ENCODE assay signal across 1 worm cellular context in genomic region chrV:12465399-12465798, ce11.
TF ChIP-seq lines count a peak whose summit lies in the region.

No protein-coding gene starts in this region.

TF ChIP-seq in whole organism, L1 larva, 84 proteins besides CTCF, POLR2A, EP300 and RAD21 (continued from another document):
- TF ChIP-seq irx-1 (tag; optimal IDR thresholded peaks at IDR 0.05; lab: Kevin White, UChicago) (peak; percentile 88), nhr-84 (tag; optimal IDR thresholded peaks at IDR 0.05; lab: Kevin White, UChicago) (no peak), hlh-17 (GFP tag; optimal IDR thresholded peaks at IDR 0.05; lab: Kevin White, UChicago; ENCODE audit: borderline replicate concordance) (no peak), nhr-237 (tag; optimal IDR thresholded peaks at IDR 0.05; lab: Kevin White, UChicago) (peak; percentile 35), lsy-2 (tag; optimal IDR thresholded peaks at IDR 0.05; lab: Kevin White, UChicago) (peak; percentile 75 to 83), isw-1 (GFP tag; IDR thresholded peaks at IDR 0.05; lab: Robert Waterston, UW) (peak; percentile 72), fkh-8 (tag; optimal IDR thresholded peaks at IDR 0.05; lab: Kevin White, UChicago) (peak; percentile 95), sup-37 (GFP tag; optimal IDR thresholded peaks at IDR 0.05; lab: Kevin White, UChicago) (peak; percentile 16), unc-98 (GFP tag; IDR thresholded peaks at IDR 0.05; lab: Robert Waterston, UW) (no peak), fkh-10 (GFP tag; optimal IDR thresholded peaks at IDR 0.05; lab: Kevin White, UChicago) (peak; percentile 96), lin-14 (GFP tag; optimal IDR thresholded peaks at IDR 0.05; lab: Kevin White, UChicago) (peak; percentile 99), ceh-82 (tag; optimal IDR thresholded peaks at IDR 0.05; lab: Kevin White, UChicago) (peak; percentile 34 to 62 (median 57)), unc-130 (tag; optimal IDR thresholded peaks at IDR 0.05; lab: Kevin White, UChicago) (peak; percentile 42), alr-1 (tag; optimal IDR thresholded peaks at IDR 0.05; lab: Kevin White, UChicago; ENCODE audit: borderline replicate concordance) (no peak), nhr-19 (GFP tag; conservative IDR thresholded peaks at IDR 0.05; lab: Robert Waterston, UW) (peak; percentile 82), ces-1 (GFP tag; optimal IDR thresholded peaks at IDR 0.05; lab: Kevin White, UChicago) (no peak), aly-2 (tag; optimal IDR thresholded peaks at IDR 0.05; lab: Kevin White, UChicago) (peak; percentile 46), nhr-12 (tag; optimal IDR thresholded peaks at IDR 0.05; lab: Kevin White, UChicago) (no peak), lin-39 (tag; optimal IDR thresholded peaks at IDR 0.05; lab: Kevin White, UChicago) (no peak), lin-15B (tag; optimal IDR thresholded peaks at IDR 0.05; lab: Kevin White, UChicago) (no peak), snu-23 (GFP tag; optimal IDR thresholded peaks at IDR 0.05; lab: Kevin White, UChicago) (peak; percentile 91), unc-86 (tag; optimal IDR thresholded peaks at IDR 0.05; lab: Kevin White, UChicago) (peak; percentile 88)
